Worm (Caenorhabditis elegans): ENCODE measurements around the gene znf-474.

The znf-474 gene

ce11 chrX:12114024-12114423, 35.7 kb upstream of the znf-474 start, which contains the start of gene lgc-15:
TSS of gene lgc-15 (plus strand) at chrX:12114324.
- TF ChIP-seq daf-16 (GFP tag; optimal IDR thresholded peaks at IDR 0.05) (no peak), daf-16 (tag; optimal IDR thresholded peaks at IDR 0.05) (no peak), nhr-6 (tag; optimal IDR thresholded peaks at IDR 0.05) (no peak), snpc-1.2 (GFP tag; IDR thresholded peaks at IDR 0.05) (no peak), ceh-28 (tag; optimal IDR thresholded peaks at IDR 0.05) (no peak), hlh-11 (tag; optimal IDR thresholded peaks at IDR 0.05) (no peak), nhr-76 (tag; optimal IDR thresholded peaks at IDR 0.05) (no peak), lin-1 (GFP tag; IDR thresholded peaks at IDR 0.05) (no peak), nhr-25 (tag; optimal IDR thresholded peaks at IDR 0.05; ENCODE audit: borderline replicate concordance, insufficient read depth) (no peak)

ce11 chrX:12118340-12118739, 31.4 kb upstream of the znf-474 start, which contains the start of gene lgc-16:
TSS of gene lgc-16 (plus strand) at chrX:12118640.
- TF ChIP-seq nhr-237 (tag; optimal IDR thresholded peaks at IDR 0.05) (no peak), nhr-77 (tag; optimal IDR thresholded peaks at IDR 0.05) (no peak), madf-9 (GFP tag; conservative IDR thresholded peaks at IDR 0.05) (no peak), fkh-10 (GFP tag; optimal IDR thresholded peaks at IDR 0.05) (no peak), snpc-1.2 (GFP tag; IDR thresholded peaks at IDR 0.05) (no peak), ztf-7 (tag; optimal IDR thresholded peaks at IDR 0.05) (no peak), nhr-111 (GFP tag; optimal IDR thresholded peaks at IDR 0.05) (no peak)

- no peak for TF ChIP-seq lin-29 (GFP tag; IDR thresholded peaks at IDR 0.05)
- TF ChIP-seq duxl-1 (tag; optimal IDR thresholded peaks at IDR 0.05; ENCODE audit: poor library complexity) = no peak
- no peak for TF ChIP-seq zfp-3 (GFP tag; conservative IDR thresholded peaks at IDR 0.05)
- TF ChIP-seq ceh-82 (tag; optimal IDR thresholded peaks at IDR 0.05) = no peak
- TF ChIP-seq madf-9 (GFP tag; conservative IDR thresholded peaks at IDR 0.05) = no peak
- no peak for TF ChIP-seq tag-97 (GFP tag; IDR thresholded peaks at IDR 0.05)
- no peak for TF ChIP-seq arid-1 (GFP tag; conservative IDR thresholded peaks at IDR 0.05)
- TF ChIP-seq ces-1 (GFP tag; optimal IDR thresholded peaks at IDR 0.05) = no peak
- TF ChIP-seq hlh-30 (tag; optimal IDR thresholded peaks at IDR 0.05; ENCODE audit: insufficient read depth) = no peak
- no peak for TF ChIP-seq nhr-48 (tag; optimal IDR thresholded peaks at IDR 0.05)
- no peak for TF ChIP-seq Y75B8A.6 (GFP tag; IDR thresholded peaks at IDR 0.05)
- TF ChIP-seq pqm-1 (tag; optimal IDR thresholded peaks at IDR 0.05) = no peak
Observed at ce11 chrX:12121285-12121684, 28.4 kb upstream of the znf-474 start, which contains the start of gene lgc-17. TSS of gene lgc-17 (plus strand) at chrX:12121585.

- no peak for TF ChIP-seq gei-8 (GFP tag; optimal IDR thresholded peaks at IDR 0.05)
- no peak for TF ChIP-seq ZK337.2 (GFP tag; IDR thresholded peaks at IDR 0.05)
- TF ChIP-seq lin-38 (GFP tag; IDR thresholded peaks at IDR 0.05) = no peak
- TF ChIP-seq vab-7 (GFP tag; IDR thresholded peaks at IDR 0.05) = no peak
- TF ChIP-seq tag-97 (GFP tag; IDR thresholded peaks at IDR 0.05) = no peak
- no peak for TF ChIP-seq duxl-1 (tag; optimal IDR thresholded peaks at IDR 0.05; ENCODE audit: poor library complexity)
- no peak for TF ChIP-seq cey-2 (tag; optimal IDR thresholded peaks at IDR 0.05; ENCODE audit: borderline replicate concordance, insufficient read depth)
Observed at ce11 chrX:12123152-12123551, 26.6 kb upstream of the znf-474 start, which contains the start of gene T01H10.11. TSS of gene T01H10.11 (plus strand) at chrX:12123452.

ce11 chrX:12125308-12125707, 24.4 kb upstream of the znf-474 start, which contains the start of gene lgc-18:
TSS of gene lgc-18 (plus strand) at chrX:12125608.
- TF ChIP-seq F26F4.8 (GFP tag; conservative IDR thresholded peaks at IDR 0.05) (no peak), ceh-20 (GFP tag; IDR thresholded peaks at IDR 0.05) (no peak), F44E2.7 (GFP tag; IDR thresholded peaks at IDR 0.05) (no peak), zfp-3 (GFP tag; conservative IDR thresholded peaks at IDR 0.05) (no peak), nhr-237 (tag; optimal IDR thresholded peaks at IDR 0.05) (no peak), R02D3.7 (tag; optimal IDR thresholded peaks at IDR 0.05) (no peak), daf-16 (GFP tag; optimal IDR thresholded peaks at IDR 0.05) (no peak), daf-16 (tag; optimal IDR thresholded peaks at IDR 0.05) (no peak), lim-7 (GFP tag; IDR thresholded peaks at IDR 0.05) (no peak), nhr-111 (GFP tag; optimal IDR thresholded peaks at IDR 0.05) (no peak), lin-39 (tag; optimal IDR thresholded peaks at IDR 0.05) (no peak)
